Worm (Caenorhabditis elegans) whole organism, midembryonic: Measurements from ENCODE around the gene nep-4.

Experiments
- T22C8.4 ChIP-seq: fragments of 200-800 bp; sonication (Bioruptor generic); IDR thresholded peaks from 2 replicates; pipeline ENCODE4 v1.3.6; 2022; ENCODE audit warnings: missing genetic modification characterization, missing compliant biosample characterization
- cog-1 ChIP-seq: sonication (generic microtip); optimal IDR thresholded peaks from 2 replicates; lab custom pipeline; 2016; ENCODE audit warnings: missing genetic modification characterization, missing compliant biosample characterization
- flt-1 ChIP-seq: fragments of 200-800 bp; sonication (Bioruptor generic); IDR thresholded peaks from 2 replicates; pipeline ENCODE4 v1.3.6; 2022; ENCODE audit warnings: missing genetic modification characterization, missing compliant biosample characterization
- klf-2 ChIP-seq: fragments of 200-800 bp; sonication (Bioruptor generic); conservative IDR thresholded peaks from 2 replicates; pipeline ENCODE4 v1.3.6; 2022; ENCODE audit warnings: missing genetic modification reagents, missing genetic modification characterization, missing compliant biosample characterization
- med-1 ChIP-seq: sonication (generic microtip); optimal IDR thresholded peaks from 2 replicates; lab custom pipeline; 2017; ENCODE audit warnings: missing genetic modification characterization, mild to moderate bottlenecking, missing compliant biosample characterization, antibody characterized with exemption, missing genetic modification reagents; ENCODE audit not compliant: insufficient read depth
- ref-1 ChIP-seq: fragments of 200-800 bp; sonication (Bioruptor generic); conservative IDR thresholded peaks from 2 replicates; pipeline ENCODE4 v1.3.6; 2022; ENCODE audit warnings: missing genetic modification reagents, missing genetic modification characterization, missing compliant biosample characterization
- tab-1 ChIP-seq: fragments of 200-800 bp; sonication (Bioruptor generic); IDR thresholded peaks from 2 replicates; pipeline ENCODE4 v1.3.6; 2022; ENCODE audit warnings: missing genetic modification characterization, missing compliant biosample characterization
- ztf-23 ChIP-seq: fragments of 200-800 bp; sonication (Bioruptor generic); IDR thresholded peaks from 2 replicates; pipeline ENCODE4 v1.3.6; 2022; ENCODE audit warnings: missing genetic modification reagents, missing genetic modification characterization, missing compliant biosample characterization
- ztf-29 ChIP-seq: fragments of 200-800 bp; sonication (Bioruptor generic); IDR thresholded peaks from 2 replicates; pipeline ENCODE4 v1.3.6; 2022; ENCODE audit warnings: missing genetic modification reagents, missing genetic modification characterization, missing compliant biosample characterization

DNA sequence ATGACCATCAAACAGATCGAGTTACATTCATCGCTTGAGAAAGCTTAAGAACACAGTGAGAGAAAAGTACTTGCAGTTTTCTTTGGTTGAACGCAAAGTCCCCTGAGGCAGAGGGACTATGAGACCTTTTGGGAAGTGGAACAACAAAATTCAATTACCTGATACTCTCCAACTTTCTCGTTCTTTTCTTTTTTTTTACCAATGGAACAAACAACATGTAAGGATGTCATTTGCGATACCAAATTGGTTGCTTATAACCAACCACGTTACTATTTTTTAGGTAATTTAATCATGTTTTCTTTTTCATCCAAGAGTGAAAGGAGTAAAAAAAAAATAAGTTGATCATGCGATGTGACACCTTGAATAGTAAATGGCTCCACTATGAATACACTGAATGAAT is 6.4 kb downstream of the nep-4 start:
- TF ChIP-seq klf-2 (GFP tag; lab: Robert Waterston, UW) (no peak), tab-1 (GFP tag; lab: Robert Waterston, UW) (no peak), ztf-23 (GFP tag; lab: Robert Waterston, UW) (no peak), flt-1 (GFP tag; lab: Robert Waterston, UW) (no peak), ztf-29 (GFP tag; lab: Robert Waterston, UW) (no peak), T22C8.4 (GFP tag; lab: Robert Waterston, UW) (no peak), cog-1 (tag; lab: Kevin White, UChicago) (no peak), med-1 (GFP tag; lab: Kevin White, UChicago) (no peak), ref-1 (no peak)
